Worm (Caenorhabditis elegans) whole organism, L3 larva: ENCODE results near the gene F49C12.6.

Source experiments
- R02D3.7 ChIP-seq: fragments of 150-350 bp; optimal IDR thresholded peaks from 2 replicates; lab custom pipeline; 2014; ENCODE audit warnings: missing biosample characterization, missing genetic modification characterization
- ama-1 ChIP-seq: fragments of 150-350 bp; optimal IDR thresholded peaks from 2 replicates; lab custom pipeline; 2018
- ceh-28 ChIP-seq: fragments of 150-350 bp; optimal IDR thresholded peaks from 2 replicates; lab custom pipeline; 2014; ENCODE audit warnings: missing biosample characterization, missing genetic modification reagents, missing genetic modification characterization
- daf-12 ChIP-seq: fragments of 150-350 bp; optimal IDR thresholded peaks from 2 replicates; lab custom pipeline; 2014; ENCODE audit warnings: missing biosample characterization, missing genetic modification reagents, missing genetic modification characterization
- egl-27 ChIP-seq: sonication (generic microtip); optimal IDR thresholded peaks from 4 replicates; lab custom pipeline; 2017; ENCODE audit warnings: missing biosample characterization, missing genetic modification reagents, missing genetic modification characterization
- elt-3 ChIP-seq, 3 experiments: fragments of 150-350 bp in 1 of 3; sonication (generic microtip) in 2 of 3; optimal IDR thresholded peaks; 2 replicates in 2 of 3; 4 replicates in 1 of 3; lab custom pipeline; 2014 to 2017; ENCODE audit warnings: missing biosample characterization in 3 of 3, missing genetic modification characterization in 3 of 3
- fkh-2 ChIP-seq: fragments of 150-350 bp; optimal IDR thresholded peaks from 2 replicates; lab custom pipeline; 2014; ENCODE audit warnings: missing biosample characterization, missing genetic modification reagents, missing genetic modification characterization
- fos-1 ChIP-seq: fragments of 150-350 bp; optimal IDR thresholded peaks from 2 replicates; lab custom pipeline; 2014; ENCODE audit warnings: missing biosample characterization, missing genetic modification characterization
- lin-15B ChIP-seq: fragments of 150-350 bp; optimal IDR thresholded peaks from 2 replicates; lab custom pipeline; 2014; ENCODE audit warnings: missing biosample characterization, missing genetic modification characterization
- lin-39 ChIP-seq: fragments of 150-350 bp; optimal IDR thresholded peaks from 2 replicates; lab custom pipeline; 2018; ENCODE audit warnings: missing biosample characterization, missing genetic modification reagents, missing genetic modification characterization
- lsy-12 ChIP-seq: sonication (generic microtip); optimal IDR thresholded peaks from 2 replicates; lab custom pipeline; 2016; ENCODE audit warnings: mild to moderate bottlenecking, missing genetic modification characterization, missing compliant biosample characterization
- mdl-1 ChIP-seq: fragments of 150-350 bp; optimal IDR thresholded peaks from 2 replicates; lab custom pipeline; 2014; ENCODE audit warnings: missing biosample characterization, missing genetic modification characterization
- nfya-1 ChIP-seq: sonication (generic microtip); optimal IDR thresholded peaks from 2 replicates; lab custom pipeline; 2017; ENCODE audit warnings: missing genetic modification characterization, mild to moderate bottlenecking, missing compliant biosample characterization, antibody characterized with exemption, moderate library complexity; ENCODE audit not compliant: insufficient read depth
- nhr-11 ChIP-seq: fragments of 150-350 bp; optimal IDR thresholded peaks from 2 replicates; lab custom pipeline; 2014; ENCODE audit warnings: missing biosample characterization, missing genetic modification characterization
- nhr-23 ChIP-seq: fragments of 150-350 bp; optimal IDR thresholded peaks from 2 replicates; lab custom pipeline; 2014; ENCODE audit warnings: missing biosample characterization, missing genetic modification reagents, missing genetic modification characterization
- nhr-237 ChIP-seq: fragments of 150-350 bp; optimal IDR thresholded peaks from 2 replicates; lab custom pipeline; 2014; ENCODE audit warnings: missing biosample characterization, missing genetic modification characterization
- nhr-25 ChIP-seq: sonication (generic microtip); optimal IDR thresholded peaks from 2 replicates; lab custom pipeline; 2017; ENCODE audit warnings: missing biosample characterization, missing genetic modification characterization
- nhr-43 ChIP-seq: sonication (generic microtip); optimal IDR thresholded peaks from 2 replicates; lab custom pipeline; 2016; ENCODE audit warnings: mild to moderate bottlenecking, missing genetic modification characterization, missing compliant biosample characterization; ENCODE audit not compliant: poor library complexity, severe bottlenecking
- nhr-67 ChIP-seq: fragments of 150-350 bp; optimal IDR thresholded peaks from 2 replicates; lab custom pipeline; 2014; ENCODE audit warnings: missing biosample characterization, missing genetic modification characterization
- pqm-1 ChIP-seq: fragments of 150-350 bp; optimal IDR thresholded peaks from 2 replicates; lab custom pipeline; 2017; ENCODE audit warnings: missing biosample characterization, missing genetic modification characterization, inconsistent platforms
- skn-1 ChIP-seq: fragments of 150-350 bp; optimal IDR thresholded peaks from 2 replicates; lab custom pipeline; 2014; ENCODE audit warnings: missing biosample characterization, missing genetic modification characterization
- snpc-4 ChIP-seq: fragments of 150-350 bp; optimal IDR thresholded peaks from 2 replicates; lab custom pipeline; 2014; ENCODE audit warnings: missing biosample characterization, missing genetic modification characterization
- tbx-2 ChIP-seq: sonication (generic microtip); optimal IDR thresholded peaks from 2 replicates; lab custom pipeline; 2016; ENCODE audit warnings: mild to moderate bottlenecking, missing genetic modification characterization, missing compliant biosample characterization
- unc-39 ChIP-seq: sonication (generic microtip); optimal IDR thresholded peaks from 4 replicates; lab custom pipeline; 2017; ENCODE audit warnings: missing biosample characterization, missing genetic modification characterization
- unc-62 ChIP-seq: fragments of 150-350 bp; sonication (generic microtip); optimal IDR thresholded peaks from 4 replicates; lab custom pipeline; 2014; ENCODE audit warnings: missing biosample characterization, missing genetic modification reagents, missing genetic modification characterization
- ztf-11 ChIP-seq: fragments of 150-350 bp; optimal IDR thresholded peaks from 2 replicates; lab custom pipeline; 2014; ENCODE audit warnings: missing biosample characterization, missing genetic modification characterization

F49C12.6 gene

ce11 chrIV:9260334-9260733 lies 48.5 kb downstream of the F49C12.6 start:
- TF ChIP-seq nhr-25 (tag; lab: Kevin White, UChicago): no peak
- no peak for TF ChIP-seq mdl-1
- no peak for TF ChIP-seq nhr-237 (tag; lab: Kevin White, UChicago)
- TF ChIP-seq nhr-23: peak; percentile 34
- peak; percentile 41 for TF ChIP-seq lin-15B (tag; lab: Kevin White, UChicago)
- TF ChIP-seq egl-27 (tag; lab: Kevin White, UChicago): no peak
- TF ChIP-seq snpc-4 (tag; lab: Kevin White, UChicago): no peak
- TF ChIP-seq nfya-1 (tag; lab: Kevin White, UChicago): no peak
- TF ChIP-seq daf-12 (tag; lab: Kevin White, UChicago): no peak
- no peak for TF ChIP-seq fkh-2 (tag; lab: Kevin White, UChicago)
- TF ChIP-seq unc-62: no peak
- no peak for TF ChIP-seq ceh-28 (tag; lab: Kevin White, UChicago)
- TF ChIP-seq lsy-12 (tag; lab: Kevin White, UChicago): no peak
- TF ChIP-seq elt-3 (tag; optimal IDR thresholded peaks at IDR 0.05; lab: Kevin White, UChicago): no peak
- TF ChIP-seq nhr-67: no peak
- no peak for TF ChIP-seq tbx-2
- peak; percentile 4 for TF ChIP-seq ama-1 (lab: Kevin White, UChicago)
- TF ChIP-seq nhr-11 (tag; lab: Kevin White, UChicago): no peak
- no peak for TF ChIP-seq R02D3.7 (tag; lab: Kevin White, UChicago)
- no peak for TF ChIP-seq fos-1
- TF ChIP-seq lin-39 (tag; lab: Kevin White, UChicago): no peak

ce11 chrIV:9259687-9260086 lies 49.2 kb downstream of the F49C12.6 start, which contains the start of gene Y11D7A.10:
Gene Y11D7A.10, minus strand, starts transcription at chrIV:9259768.
- TF ChIP-seq pqm-1 (tag; lab: Kevin White, UChicago): no peak
- TF ChIP-seq skn-1 (tag; lab: Kevin White, UChicago): peak; percentile 87

- no peak for TF ChIP-seq ceh-28 (tag; lab: Kevin White, UChicago)
- TF ChIP-seq nhr-23: peak; percentile 14
- no peak for TF ChIP-seq lin-15B (tag; lab: Kevin White, UChicago)
- peak; percentile 13 for TF ChIP-seq tbx-2
- no peak for TF ChIP-seq unc-39
- TF ChIP-seq nhr-25 (tag; lab: Kevin White, UChicago): peak; percentile 56
- peak; percentile 52 for TF ChIP-seq nhr-43
- TF ChIP-seq ama-1 (lab: Kevin White, UChicago): peak; percentile 89
- no peak for TF ChIP-seq ztf-11
Measured at ce11 chrIV:9258547-9258946, 50.3 kb downstream of the F49C12.6 start.
